Fruit fly (Drosophila melanogaster) whole organism, adult: ENCODE measurements around the gene Liprin-alpha.

Experiments
- CG11617 ChIP-seq: fragments of 200-800 bp; sonication (Bioruptor generic); optimal IDR thresholded peaks from 2 replicates; lab custom pipeline; 2017; ENCODE audit warnings: mild to moderate bottlenecking, missing biosample characterization, missing genetic modification reagents, missing genetic modification characterization
- cic ChIP-seq: fragments of 200-800 bp; sonication (Bioruptor generic); optimal IDR thresholded peaks from 2 replicates; lab custom pipeline; 2017; ENCODE audit warnings: missing biosample characterization, mild to moderate bottlenecking, missing genetic modification characterization, moderate library complexity
- cnc ChIP-seq, 2 experiments: fragments of >200 bp; optimal IDR thresholded peaks; 2 replicates each; lab custom pipeline; 2017

DNA sequence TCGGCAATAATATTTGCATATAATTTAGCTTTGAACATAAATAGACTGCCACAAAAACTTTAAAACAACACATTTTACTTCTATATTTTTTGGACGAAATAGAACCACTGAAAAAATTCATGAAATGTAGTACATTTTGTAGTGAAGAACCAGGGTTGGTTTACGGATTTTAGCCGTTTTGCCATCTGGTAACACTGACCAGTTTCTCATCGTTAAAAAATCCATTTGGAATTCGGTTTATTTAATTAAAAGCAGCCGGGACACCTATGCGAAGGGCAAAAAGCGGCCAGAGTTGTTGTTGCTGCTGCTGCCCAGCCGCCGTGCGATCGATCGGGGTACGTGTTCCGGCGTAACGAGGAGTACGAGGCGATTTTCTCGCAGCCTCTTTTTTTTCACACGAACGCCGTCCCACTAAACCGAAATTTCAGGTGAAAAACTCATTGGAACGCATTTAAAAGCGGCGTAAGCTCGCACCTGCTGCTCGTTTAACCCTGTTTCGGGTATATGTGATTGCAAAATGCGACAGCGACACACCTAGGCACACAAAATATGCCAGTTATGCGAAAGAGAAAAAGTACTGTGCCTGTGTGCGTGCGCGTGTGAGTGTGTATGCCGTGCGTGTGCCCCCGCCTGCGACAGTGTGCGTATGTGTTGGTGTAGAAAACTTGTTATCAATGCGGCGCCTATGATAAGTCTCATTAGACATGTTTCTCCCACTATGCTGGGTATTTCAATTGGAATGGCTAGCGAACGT, at the start of gene Liprin-alpha:
- no peak for TF ChIP-seq CG11617 (GFP tag; lab: Kevin White, UChicago)
- TF ChIP-seq cnc (optimal IDR thresholded peaks at IDR 0.05; lab: Kevin White, UChicago), result no peak
- no peak for TF ChIP-seq cic (GFP tag; lab: Kevin White, UChicago)
